Fruit fly (Drosophila melanogaster) whole organism, wandering third instar larva: ENCODE measurements around the gene AP-1sigma.

ENCODE experiments used
- Abd-B ChIP-seq: fragments of >200 bp; optimal IDR thresholded peaks from 2 replicates; lab custom pipeline; 2017; ENCODE audit warnings: missing biosample characterization, missing genetic modification characterization
- CG32264 ChIP-seq: fragments of 200-800 bp; sonication (Bioruptor generic); optimal IDR thresholded peaks from 2 replicates; lab custom pipeline; 2016; ENCODE audit warnings: missing biosample characterization, missing genetic modification characterization
- CG9705 ChIP-seq: fragments of 200-800 bp; sonication (Bioruptor generic); optimal IDR thresholded peaks from 2 replicates; lab custom pipeline; 2018; ENCODE audit warnings: missing biosample characterization, mild to moderate bottlenecking, missing genetic modification characterization
- CrebA ChIP-seq: fragments of 200-800 bp; sonication (Bioruptor generic); optimal IDR thresholded peaks from 2 replicates; lab custom pipeline; 2016; ENCODE audit warnings: missing biosample characterization, mild to moderate bottlenecking, missing genetic modification characterization, borderline replicate concordance
- Dfd ChIP-seq: fragments of >200 bp; optimal IDR thresholded peaks from 2 replicates; lab custom pipeline; 2017; ENCODE audit warnings: missing biosample characterization, missing genetic modification characterization
- Dif ChIP-seq: fragments of 200-275, 200-300 bp; sonication (Bioruptor generic); optimal IDR thresholded peaks from 2 replicates; lab custom pipeline; 2018; ENCODE audit warnings: missing biosample characterization, missing genetic modification characterization; ENCODE audit not compliant: partially characterized antibody
- GATAd ChIP-seq: sonication (Bioruptor generic); optimal IDR thresholded peaks from 2 replicates; lab custom pipeline; 2016; ENCODE audit warnings: missing biosample characterization, missing genetic modification characterization
- HLH106 ChIP-seq: fragments of 200-800 bp; optimal IDR thresholded peaks from 3 replicates; lab custom pipeline; 2019; ENCODE audit warnings: missing biosample characterization, mild to moderate bottlenecking, missing genetic modification characterization, moderate library complexity
- Hnf4 ChIP-seq: fragments of 200-800 bp; sonication (Bioruptor generic); optimal IDR thresholded peaks from 2 replicates; lab custom pipeline; 2016; ENCODE audit warnings: missing biosample characterization, mild to moderate bottlenecking, missing genetic modification characterization
- Hr78 ChIP-seq: fragments of >200 bp; optimal IDR thresholded peaks from 2 replicates; lab custom pipeline; 2017; ENCODE audit warnings: missing biosample characterization, missing genetic modification characterization
- Hr83 ChIP-seq: fragments of 200-300 bp; sonication (Bioruptor generic); optimal IDR thresholded peaks from 2 replicates; lab custom pipeline; 2016; ENCODE audit warnings: missing biosample characterization, mild to moderate bottlenecking, missing genetic modification characterization, moderate library complexity; ENCODE audit not compliant: poor library complexity, severe bottlenecking
- Jra ChIP-seq: sonication (Bioruptor generic); optimal IDR thresholded peaks from 2 replicates; lab custom pipeline; 2016; ENCODE audit warnings: missing biosample characterization, missing genetic modification characterization
- Mio ChIP-seq: sonication (Bioruptor generic); optimal IDR thresholded peaks from 2 replicates; lab custom pipeline; 2016; ENCODE audit warnings: missing biosample characterization, missing genetic modification characterization
- Myc ChIP-seq: fragments of >200 bp; optimal IDR thresholded peaks from 2 replicates; lab custom pipeline; 2017
- N ChIP-seq: fragments of >200 bp; optimal IDR thresholded peaks from 2 replicates; lab custom pipeline; 2018; ENCODE audit warnings: missing biosample characterization, missing external identifiers, missing genetic modification characterization
- OdsH ChIP-seq: fragments of 200-800 bp; sonication (Bioruptor generic); optimal IDR thresholded peaks from 2 replicates; lab custom pipeline; 2016; ENCODE audit warnings: missing biosample characterization, mild to moderate bottlenecking, missing genetic modification characterization
- Rel ChIP-seq, 2 experiments: fragments of 200-800 bp; sonication (Bioruptor generic) in 1 of 2; optimal IDR thresholded peaks; 2 replicates in 1 of 2; 3 replicates in 1 of 2; lab custom pipeline; 2016 to 2019; ENCODE audit warnings: mild to moderate bottlenecking in 2 of 2, missing biosample characterization in 2 of 2, missing genetic modification characterization in 2 of 2, moderate library complexity in 1 of 2
- Sp1 ChIP-seq: fragments of 200-800 bp; sonication (Bioruptor generic); optimal IDR thresholded peaks from 3 replicates; lab custom pipeline; 2019; ENCODE audit warnings: missing biosample characterization, mild to moderate bottlenecking, missing genetic modification characterization, moderate library complexity
- Vsx2 ChIP-seq: fragments of 200-300, 225-300 bp; sonication (Bioruptor generic); optimal IDR thresholded peaks from 2 replicates; lab custom pipeline; 2018; ENCODE audit warnings: missing biosample characterization, missing genetic modification characterization; ENCODE audit not compliant: partially characterized antibody
- br ChIP-seq: fragments of 200-800 bp; sonication (Bioruptor generic); optimal IDR thresholded peaks from 2 replicates; lab custom pipeline; 2016; ENCODE audit warnings: missing biosample characterization, missing genetic modification characterization
- brk ChIP-seq: fragments of 200-800 bp; sonication (Bioruptor generic); optimal IDR thresholded peaks from 2 replicates; lab custom pipeline; 2016; ENCODE audit warnings: missing biosample characterization, mild to moderate bottlenecking, missing genetic modification characterization
- dl ChIP-seq, 2 experiments: fragments of 175-275, 200-275 bp in 1 of 2; fragments of 200-275 bp in 1 of 2; sonication (Bioruptor generic); optimal IDR thresholded peaks; lab custom pipeline; 2018; ENCODE audit warnings: mild to moderate bottlenecking in 2 of 2, missing biosample characterization in 2 of 2, missing genetic modification characterization in 2 of 2, moderate library complexity in 2 of 2; ENCODE audit not compliant: partially characterized antibody in 2 of 2, insufficient read depth in 1 of 2
- dmrt93B ChIP-seq: fragments of 200-800 bp; sonication (Bioruptor generic); optimal IDR thresholded peaks from 2 replicates; lab custom pipeline; 2018; ENCODE audit warnings: missing biosample characterization, mild to moderate bottlenecking, missing genetic modification characterization
- dsf ChIP-seq: sonication (Bioruptor generic); optimal IDR thresholded peaks from 2 replicates; lab custom pipeline; 2016; ENCODE audit warnings: missing biosample characterization, missing genetic modification characterization, borderline replicate concordance
- ey ChIP-seq: fragments of 200-800 bp; sonication (Bioruptor generic); optimal IDR thresholded peaks from 2 replicates; lab custom pipeline; 2016; ENCODE audit warnings: missing biosample characterization, missing genetic modification characterization
- foxo ChIP-seq, 2 experiments: fragments of 200-800 bp; sonication (Bioruptor generic); optimal IDR thresholded peaks; 2 replicates in 1 of 2; 3 replicates in 1 of 2; lab custom pipeline; 2016 to 2017; ENCODE audit warnings: missing biosample characterization in 2 of 2, missing genetic modification characterization in 2 of 2
- fru ChIP-seq: fragments of 200-800 bp; sonication (Bioruptor generic); optimal IDR thresholded peaks from 3 replicates; lab custom pipeline; 2016; ENCODE audit warnings: missing biosample characterization, mild to moderate bottlenecking, missing genetic modification characterization
- h ChIP-seq: fragments of 200-800 bp; sonication (Bioruptor generic); optimal IDR thresholded peaks from 3 replicates; lab custom pipeline; 2016; ENCODE audit warnings: missing biosample characterization, mild to moderate bottlenecking, missing genetic modification characterization
- jim ChIP-seq: fragments of 175-275, 200-325 bp; sonication (Bioruptor generic); optimal IDR thresholded peaks from 2 replicates; lab custom pipeline; 2016; ENCODE audit warnings: missing biosample characterization, mild to moderate bottlenecking, missing genetic modification characterization
- lola ChIP-seq: fragments of >200 bp; optimal IDR thresholded peaks from 2 replicates; lab custom pipeline; 2017; ENCODE audit warnings: missing biosample characterization, missing genetic modification characterization
- pan ChIP-seq: fragments of >200 bp; optimal IDR thresholded peaks from 2 replicates; lab custom pipeline; 2017
- psq ChIP-seq: fragments of 200-800 bp; sonication (Bioruptor generic); optimal IDR thresholded peaks from 3 replicates; lab custom pipeline; 2017; ENCODE audit warnings: missing biosample characterization, mild to moderate bottlenecking, missing genetic modification characterization, moderate library complexity
- rgr ChIP-seq: fragments of 200-800 bp; sonication (Bioruptor generic); optimal IDR thresholded peaks from 3 replicates; lab custom pipeline; 2016; ENCODE audit warnings: missing biosample characterization, mild to moderate bottlenecking, missing genetic modification characterization
- sage ChIP-seq: fragments of 200-800 bp; sonication (Bioruptor generic); optimal IDR thresholded peaks from 2 replicates; lab custom pipeline; 2016; ENCODE audit warnings: missing biosample characterization, mild to moderate bottlenecking, missing genetic modification characterization
- sv ChIP-seq: fragments of 200-800 bp; sonication (Bioruptor generic); optimal IDR thresholded peaks from 3 replicates; lab custom pipeline; 2016; ENCODE audit warnings: missing biosample characterization, missing genetic modification characterization
- tai ChIP-seq: sonication (Bioruptor generic); optimal IDR thresholded peaks from 2 replicates; lab custom pipeline; 2016; ENCODE audit warnings: missing biosample characterization, missing genetic modification characterization
- usp ChIP-seq: fragments of >200 bp; optimal IDR thresholded peaks from 2 replicates; lab custom pipeline; 2017; ENCODE audit warnings: missing biosample characterization, missing genetic modification characterization
- woc ChIP-seq: sonication (Bioruptor generic); optimal IDR thresholded peaks from 2 replicates; lab custom pipeline; 2016; ENCODE audit warnings: missing biosample characterization, mild to moderate bottlenecking, missing genetic modification characterization

Gene AP-1sigma

DNA sequence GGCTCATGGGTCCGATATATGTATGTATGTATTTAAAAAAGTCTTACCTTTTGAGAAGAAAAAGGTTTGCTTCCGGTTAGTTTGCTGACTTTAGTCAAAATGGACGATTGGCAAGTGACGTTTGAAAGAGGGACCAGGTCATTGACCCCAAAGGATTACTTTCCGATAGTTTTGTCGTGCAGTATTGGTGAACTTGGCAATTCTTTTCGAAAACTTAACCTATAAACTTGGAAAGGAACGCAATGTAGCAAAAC lies 25.1 kb upstream of the AP-1sigma start, which contains the start of gene RpS19b:
TSS of gene RpS19b (minus strand) at position 101 of the 254 bp plus-strand sequence.
- no peak for TF ChIP-seq sv (GFP tag; lab: Kevin White, UChicago)
- TF ChIP-seq br (GFP tag; lab: Kevin White, UChicago), result no peak
- TF ChIP-seq dl (GFP tag; optimal IDR thresholded peaks at IDR 0.05; lab: Kevin White, UChicago; ENCODE audit: insufficient read depth in 1 of 2, partially characterized antibody in 2 of 2), result no peak
- no peak for TF ChIP-seq Rel (GFP tag; optimal IDR thresholded peaks at IDR 0.05; lab: Kevin White, UChicago)
- TF ChIP-seq Rel (tag; optimal IDR thresholded peaks at IDR 0.05; lab: Kevin White, UChicago), result no peak
- TF ChIP-seq lola (GFP tag; lab: Kevin White, UChicago), result no peak
- no peak for TF ChIP-seq OdsH (GFP tag; lab: Kevin White, UChicago)
- no peak for TF ChIP-seq jim
- no peak for TF ChIP-seq N (GFP tag; lab: Kevin White, UChicago)
- no peak for TF ChIP-seq dmrt93B
- TF ChIP-seq psq, result no peak
- TF ChIP-seq pan (lab: Kevin White, UChicago), result no peak
- TF ChIP-seq tai (GFP tag; lab: Kevin White, UChicago), result no peak
- no peak for TF ChIP-seq CG9705
- TF ChIP-seq Abd-B (GFP tag; lab: Kevin White, UChicago), result no peak
- TF ChIP-seq woc (GFP tag; lab: Kevin White, UChicago), result no peak
- no peak for TF ChIP-seq sage (GFP tag; lab: Kevin White, UChicago)
- TF ChIP-seq ey (GFP tag; lab: Kevin White, UChicago), result no peak
- no peak for TF ChIP-seq rgr (GFP tag; lab: Kevin White, UChicago)
- TF ChIP-seq Vsx2, result no peak
- TF ChIP-seq, all 38 proteins: peak for 0

dm6 chr3R:23933684-23934575 lies 24.5 kb upstream of the AP-1sigma start, which contains the start of gene CG5854:
Gene CG5854 (plus strand): TSS chr3R:23933912.
- TF ChIP-seq Hr83 (GFP tag; lab: Kevin White, UChicago) (peak; percentile 87), dsf (peak; percentile 31), N (GFP tag; lab: Kevin White, UChicago) (no peak), usp (GFP tag; lab: Kevin White, UChicago) (no peak), sage (GFP tag; lab: Kevin White, UChicago) (no peak), jim (peak; percentile 35), Jra (GFP tag; lab: Kevin White, UChicago) (peak; percentile 50), Dfd (GFP tag; lab: Kevin White, UChicago) (no peak), CG9705 (peak; percentile 73), br (GFP tag; lab: Kevin White, UChicago) (peak; percentile 95), CG32264 (GFP tag; lab: Kevin White, UChicago) (peak; percentile 92), tai (GFP tag; lab: Kevin White, UChicago) (no peak), OdsH (GFP tag; lab: Kevin White, UChicago) (peak; percentile 96), foxo (GFP tag; optimal IDR thresholded peaks at IDR 0.05; lab: Kevin White, UChicago) (peak; percentile 69 to 98), Hnf4 (peak; percentile 92), Myc (lab: Kevin White, UChicago) (no peak), Sp1 (GFP tag; lab: Kevin White, UChicago) (peak; percentile 93), ey (GFP tag; lab: Kevin White, UChicago) (peak; percentile 97), fru (GFP tag; lab: Kevin White, UChicago) (peak; percentile 95), woc (GFP tag; lab: Kevin White, UChicago) (peak; percentile 82), Mio (peak; percentile 77), dl (GFP tag; optimal IDR thresholded peaks at IDR 0.05; lab: Kevin White, UChicago; ENCODE audit: insufficient read depth in 1 of 2, partially characterized antibody in 2 of 2) (no peak), Hr78 (GFP tag; lab: Kevin White, UChicago) (no peak), sv (GFP tag; lab: Kevin White, UChicago) (peak; percentile 63), psq (peak; percentile 89), Abd-B (GFP tag; lab: Kevin White, UChicago) (no peak), rgr (GFP tag; lab: Kevin White, UChicago) (peak; percentile 98), lola (GFP tag; lab: Kevin White, UChicago) (no peak), dmrt93B (peak; percentile 79), HLH106 (tag; lab: Kevin White, UChicago) (peak; percentile 91), pan (lab: Kevin White, UChicago) (no peak), GATAd (peak; percentile 63), Dif (peak; percentile 6), Vsx2 (no peak), Rel (GFP tag; optimal IDR thresholded peaks at IDR 0.05; lab: Kevin White, UChicago) (no peak), Rel (tag; optimal IDR thresholded peaks at IDR 0.05; lab: Kevin White, UChicago) (peak; percentile 58), CrebA (GFP tag; lab: Kevin White, UChicago) (no peak), h (peak; percentile 96), brk (no peak)
